Fruit fly (Drosophila melanogaster) whole organism, prepupa: Measurements from ENCODE around the gene RpL35A.

Source experiments
- Blimp-1 ChIP-seq: fragments of 200-800 bp; sonication (Bioruptor generic); optimal IDR thresholded peaks from 3 replicates; lab custom pipeline; 2017; ENCODE audit warnings: missing biosample characterization, missing genetic modification characterization, mild to moderate bottlenecking, moderate library complexity, missing genetic modification reagents
- CG10631 ChIP-seq: fragments of 200-800 bp; sonication (Bioruptor generic); optimal IDR thresholded peaks from 2 replicates; lab custom pipeline; 2016; ENCODE audit warnings: missing biosample characterization, missing genetic modification characterization
- CG31627 ChIP-seq: fragments of 200-800 bp; sonication (Bioruptor generic); optimal IDR thresholded peaks from 3 replicates; lab custom pipeline; 2016; ENCODE audit warnings: missing biosample characterization, missing genetic modification characterization
- CG6163 ChIP-seq: fragments of 200-800 bp; sonication (Bioruptor generic); IDR thresholded peaks from 3 replicates; pipeline ENCODE4 v1.3.6; 2022; ENCODE audit warnings: missing biosample characterization, missing genetic modification characterization
- CG6792 ChIP-seq: fragments of 200-800 bp; sonication (Bioruptor generic); optimal IDR thresholded peaks from 3 replicates; lab custom pipeline; 2016; ENCODE audit warnings: missing biosample characterization, missing genetic modification characterization
- CG7368 ChIP-seq: fragments of 200-800 bp; sonication (Bioruptor generic); optimal IDR thresholded peaks from 3 replicates; lab custom pipeline; 2016; ENCODE audit warnings: missing biosample characterization, missing genetic modification characterization
- CG9139 ChIP-seq: fragments of 200-800 bp; sonication (Bioruptor generic); optimal IDR thresholded peaks from 3 replicates; lab custom pipeline; 2017; ENCODE audit warnings: missing biosample characterization, mild to moderate bottlenecking, missing genetic modification characterization
- Hr38 ChIP-seq: sonication (Bioruptor generic); optimal IDR thresholded peaks from 2 replicates; lab custom pipeline; 2016; ENCODE audit warnings: missing biosample characterization, missing genetic modification characterization
- cyc ChIP-seq: fragments of 200-800 bp; sonication (Bioruptor generic); optimal IDR thresholded peaks from 3 replicates; lab custom pipeline; 2016; ENCODE audit warnings: missing biosample characterization, missing genetic modification characterization
- dsx ChIP-seq: fragments of 200-800 bp; optimal IDR thresholded peaks from 3 replicates; lab custom pipeline; 2019; ENCODE audit warnings: missing biosample characterization, mild to moderate bottlenecking, missing genetic modification characterization, moderate library complexity; ENCODE audit not compliant: poor library complexity, severe bottlenecking
- salr ChIP-seq, 2 experiments: fragments of 200-800 bp; sonication (Bioruptor generic); optimal IDR thresholded peaks; 3 replicates each; lab custom pipeline; 2016 to 2018; ENCODE audit warnings: missing biosample characterization in 2 of 2, missing genetic modification characterization in 2 of 2, mild to moderate bottlenecking in 1 of 2
- svp ChIP-seq: fragments of 200-800 bp; sonication (Bioruptor generic); peaks from one replicate; lab custom pipeline; 2016; ENCODE audit warnings: missing biosample characterization, missing genetic modification characterization
- topi ChIP-seq: fragments of 200-800 bp; sonication (Bioruptor generic); optimal IDR thresholded peaks from 3 replicates; lab custom pipeline; 2016; ENCODE audit warnings: missing biosample characterization, missing genetic modification characterization

DNA sequence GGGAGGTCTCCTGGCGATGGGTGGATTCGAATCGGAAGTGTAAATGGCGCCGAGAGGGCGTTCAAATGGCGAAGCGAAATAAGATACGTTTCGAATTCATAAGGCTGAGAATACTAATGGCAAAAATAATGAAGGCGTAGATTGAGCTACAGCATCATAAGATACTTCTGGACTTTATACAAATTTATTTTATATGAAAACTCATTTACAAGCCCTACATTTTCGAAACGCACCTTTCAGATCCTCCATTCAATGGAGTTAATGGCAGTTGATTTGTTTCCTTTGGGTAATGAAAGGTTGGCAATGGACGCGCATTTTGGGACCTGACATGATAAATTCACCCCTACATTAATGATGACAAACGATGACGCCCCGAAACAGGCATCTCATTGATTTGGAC, 47.9 kb upstream of the RpL35A start:
- TF ChIP-seq CG6163 (GFP tag; lab: Robert Waterston, UW), result no peak
- no peak for TF ChIP-seq cyc (GFP tag; lab: Kevin White, UChicago)
- TF ChIP-seq svp (GFP tag; lab: Kevin White, UChicago), result peak; percentile 71
- TF ChIP-seq CG6792 (GFP tag; lab: Kevin White, UChicago), result no peak
- TF ChIP-seq Hr38 (GFP tag; lab: Kevin White, UChicago), result no peak
- no peak for TF ChIP-seq CG7368
- TF ChIP-seq Blimp-1 (GFP tag; lab: Kevin White, UChicago), result no peak
- no peak for TF ChIP-seq CG9139 (GFP tag; lab: Kevin White, UChicago)
- peak; percentile 12 for TF ChIP-seq CG31627 (GFP tag; lab: Kevin White, UChicago)
- no peak for TF ChIP-seq dsx (GFP tag; lab: Kevin White, UChicago)
- TF ChIP-seq CG10631 (GFP tag; lab: Kevin White, UChicago), result no peak
- peak; percentile 10 for TF ChIP-seq topi (GFP tag; lab: Kevin White, UChicago)
- no peak for TF ChIP-seq salr (GFP tag; optimal IDR thresholded peaks at IDR 0.05; lab: Kevin White, UChicago)
